Fruit fly (Drosophila melanogaster) whole organism, embryonic: ENCODE results near the gene CG43218.

Experiments used
- Asciz ChIP-seq: fragments of 200-800 bp; sonication (Bioruptor generic); optimal IDR thresholded peaks from 2 replicates; lab custom pipeline; 2017; ENCODE audit warnings: missing biosample characterization, mild to moderate bottlenecking, missing genetic modification characterization, missing genetic modification reagents
- Awh ChIP-seq: fragments of 200-800 bp; sonication (Bioruptor generic); IDR thresholded peaks from 2 replicates; pipeline ENCODE4, ENCODE4 v1.3.6; 2022; ENCODE audit warnings: missing biosample characterization, missing genetic modification characterization
- C15 ChIP-seq: fragments of 200-800 bp; sonication (Bioruptor generic); IDR thresholded peaks from 3 replicates; pipeline ENCODE4 v1.3.6; 2022; ENCODE audit warnings: missing biosample characterization, missing genetic modification characterization
- CG10209 ChIP-seq: fragments of 200-800 bp; sonication (Bioruptor generic); optimal IDR thresholded peaks from 3 replicates; lab custom pipeline; 2017; ENCODE audit warnings: missing biosample characterization, mild to moderate bottlenecking, missing genetic modification characterization, missing genetic modification reagents
- CG10321 ChIP-seq: fragments of 200-800 bp; sonication (Bioruptor generic); IDR thresholded peaks from 2 replicates; pipeline ENCODE4 v1.3.6; 2022; ENCODE audit warnings: missing biosample characterization, missing genetic modification characterization
- CG12071 ChIP-seq: fragments of 200-800 bp; sonication (Bioruptor generic); optimal IDR thresholded peaks from 3 replicates; lab custom pipeline; 2018; ENCODE audit warnings: missing biosample characterization, mild to moderate bottlenecking, missing genetic modification characterization
- CG12219 ChIP-seq: fragments of 200-800 bp; sonication (Bioruptor generic); optimal IDR thresholded peaks from 3 replicates; lab custom pipeline; 2018; ENCODE audit warnings: missing biosample characterization, mild to moderate bottlenecking, missing genetic modification characterization
- CG12744 ChIP-seq: fragments of 200-800 bp; sonication (Bioruptor generic); optimal IDR thresholded peaks from 2 replicates; lab custom pipeline; 2016; ENCODE audit warnings: missing biosample characterization, missing genetic modification characterization
- CG14667 ChIP-seq: fragments of 200-800 bp; sonication (Bioruptor generic); IDR thresholded peaks from 2 replicates; pipeline ENCODE4 v1.3.6; 2022; ENCODE audit warnings: missing biosample characterization, missing genetic modification characterization
- CG1603 ChIP-seq: fragments of 200-800 bp; sonication (Bioruptor generic); optimal IDR thresholded peaks from 2 replicates; lab custom pipeline; 2019; ENCODE audit warnings: missing biosample characterization, mild to moderate bottlenecking, missing genetic modification characterization, moderate library complexity
- CG16813 ChIP-seq: fragments of 200-800 bp; sonication (Bioruptor generic); IDR thresholded peaks from 3 replicates; pipeline ENCODE4 v1.3.6; 2022; ENCODE audit warnings: missing biosample characterization, missing genetic modification characterization; ENCODE audit not compliant: partially characterized antibody
- CG17359 ChIP-seq: fragments of 200-800 bp; sonication (Bioruptor generic); optimal IDR thresholded peaks from 3 replicates; lab custom pipeline; 2018; ENCODE audit warnings: missing biosample characterization, mild to moderate bottlenecking, missing genetic modification characterization, moderate library complexity
- CG17385 ChIP-seq: fragments of 200-800 bp; sonication (Bioruptor generic); optimal IDR thresholded peaks from 3 replicates; lab custom pipeline; 2018; ENCODE audit warnings: missing biosample characterization, mild to moderate bottlenecking, missing genetic modification characterization
- CG18476 ChIP-seq: fragments of 200-800 bp; sonication (Bioruptor generic); optimal IDR thresholded peaks from 2 replicates; lab custom pipeline; 2016; ENCODE audit warnings: missing biosample characterization, mild to moderate bottlenecking, missing genetic modification characterization
- CG2120 ChIP-seq: fragments of 200-800 bp; sonication (Bioruptor generic); optimal IDR thresholded peaks from 3 replicates; lab custom pipeline; 2016; ENCODE audit warnings: missing biosample characterization, missing genetic modification characterization
- CG2202 ChIP-seq: fragments of 200-800 bp; sonication (Bioruptor generic); optimal IDR thresholded peaks from 2 replicates; lab custom pipeline; 2018; ENCODE audit warnings: missing biosample characterization, mild to moderate bottlenecking, missing genetic modification characterization
- CG4707 ChIP-seq: fragments of 200-800 bp; sonication (Bioruptor generic); optimal IDR thresholded peaks from 2 replicates; lab custom pipeline; 2018; ENCODE audit warnings: missing biosample characterization, mild to moderate bottlenecking, missing genetic modification characterization, moderate library complexity
- CG4730 ChIP-seq: fragments of 200-800 bp; sonication (Bioruptor generic); IDR thresholded peaks from 2 replicates; pipeline ENCODE4 v1.3.6; 2022; ENCODE audit warnings: missing biosample characterization, missing genetic modification characterization
- CG6175 ChIP-seq: fragments of 200-800 bp; sonication (Bioruptor generic); IDR thresholded peaks from 3 replicates; pipeline ENCODE4 v1.3.6; 2022; ENCODE audit warnings: missing biosample characterization, missing genetic modification characterization
- CG6254 ChIP-seq: fragments of 200-800 bp; sonication (Bioruptor generic); optimal IDR thresholded peaks from 3 replicates; lab custom pipeline; 2017; ENCODE audit warnings: mild to moderate bottlenecking, missing biosample characterization, missing genetic modification reagents, missing genetic modification characterization
- CG6272 ChIP-seq: fragments of 200-800 bp; sonication (Bioruptor generic); IDR thresholded peaks from 2 replicates; pipeline ENCODE4 v1.3.6; 2022; ENCODE audit warnings: missing biosample characterization, missing genetic modification characterization
- CG7271 ChIP-seq: fragments of 200-800 bp; sonication (Bioruptor generic); optimal IDR thresholded peaks from 2 replicates; lab custom pipeline; 2018; ENCODE audit warnings: missing biosample characterization, mild to moderate bottlenecking, missing genetic modification characterization, moderate library complexity
- CG7556 ChIP-seq: fragments of 200-800 bp; sonication (Bioruptor generic); optimal IDR thresholded peaks from 2 replicates; lab custom pipeline; 2017; ENCODE audit warnings: missing biosample characterization, mild to moderate bottlenecking, missing genetic modification characterization
- CG7839 ChIP-seq: fragments of 200-800 bp; sonication (Bioruptor generic); optimal IDR thresholded peaks from 3 replicates; lab custom pipeline; 2018; ENCODE audit warnings: missing biosample characterization, mild to moderate bottlenecking, missing genetic modification characterization, moderate library complexity
- CG7928 ChIP-seq: fragments of 200-800 bp; sonication (Bioruptor generic); optimal IDR thresholded peaks from 2 replicates; lab custom pipeline; 2017; ENCODE audit warnings: missing biosample characterization, mild to moderate bottlenecking, missing genetic modification characterization
- CG8765 ChIP-seq: fragments of 200-800 bp; sonication (Bioruptor generic); IDR thresholded peaks from 2 replicates; pipeline ENCODE4 v1.3.6; 2022; ENCODE audit warnings: missing biosample characterization, missing genetic modification characterization
- Dek ChIP-seq: fragments of 200-800 bp; sonication (Bioruptor generic); optimal IDR thresholded peaks from 3 replicates; lab custom pipeline; 2019; ENCODE audit warnings: missing biosample characterization, mild to moderate bottlenecking, missing genetic modification characterization, moderate library complexity
- Hr78 ChIP-seq, 2 experiments: fragments of 200-800 bp in 1 of 2; fragments of >200 bp in 1 of 2; sonication (Bioruptor generic) in 1 of 2; optimal IDR thresholded peaks; 2 replicates each; lab custom pipeline; 2017 to 2019; ENCODE audit warnings: missing biosample characterization in 2 of 2, missing genetic modification characterization in 2 of 2, mild to moderate bottlenecking in 1 of 2, moderate library complexity in 1 of 2
- MBD-R2 ChIP-seq: fragments of 200-800 bp; sonication (Bioruptor generic); IDR thresholded peaks from 2 replicates; pipeline ENCODE4 v1.3.6; 2022; ENCODE audit warnings: missing biosample characterization, missing genetic modification characterization
- Ssrp ChIP-seq: fragments of 200-800 bp; sonication (Bioruptor generic); optimal IDR thresholded peaks from 2 replicates; lab custom pipeline; 2018; ENCODE audit warnings: missing biosample characterization, mild to moderate bottlenecking, missing genetic modification characterization, moderate library complexity
- Usf ChIP-seq: fragments of 200-800 bp; sonication (Bioruptor generic); optimal IDR thresholded peaks from 2 replicates; lab custom pipeline; 2017; ENCODE audit warnings: missing genotype, missing biosample characterization, missing genetic modification characterization
- Xbp1 ChIP-seq: fragments of 200-800 bp; sonication (Bioruptor generic); optimal IDR thresholded peaks from 3 replicates; lab custom pipeline; 2016; ENCODE audit warnings: missing biosample characterization, mild to moderate bottlenecking, missing genetic modification characterization
- bowl ChIP-seq: fragments of 200-800 bp; sonication (Bioruptor generic); IDR thresholded peaks from 2 replicates; pipeline ENCODE4 v1.3.6; 2022; ENCODE audit warnings: missing biosample characterization, missing genetic modification characterization
- cg ChIP-seq: fragments of 200-800 bp; sonication (Bioruptor generic); optimal IDR thresholded peaks from 3 replicates; lab custom pipeline; 2019; ENCODE audit warnings: missing biosample characterization, mild to moderate bottlenecking, missing genetic modification characterization, moderate library complexity
- corto ChIP-seq: fragments of 200-800 bp; sonication (Bioruptor generic); optimal IDR thresholded peaks from 2 replicates; lab custom pipeline; 2016; ENCODE audit warnings: missing biosample characterization, mild to moderate bottlenecking, missing genetic modification characterization, moderate library complexity
- crol ChIP-seq: fragments of 200-800 bp; sonication (Bioruptor generic); IDR thresholded peaks from 2 replicates; pipeline ENCODE4 v1.3.6; 2022; ENCODE audit warnings: missing biosample characterization, missing genetic modification characterization
- cwo ChIP-seq: fragments of 200-800 bp; sonication (Bioruptor generic); optimal IDR thresholded peaks from 3 replicates; lab custom pipeline; 2017; ENCODE audit warnings: missing biosample characterization, missing genetic modification characterization, mild to moderate bottlenecking, moderate library complexity, missing genetic modification reagents
- da ChIP-seq: fragments of 200-800 bp; sonication (Bioruptor generic); optimal IDR thresholded peaks from 2 replicates; lab custom pipeline; 2016; ENCODE audit warnings: missing biosample characterization, missing genetic modification characterization
- eve ChIP-seq, 2 experiments: fragments of >200 bp; optimal IDR thresholded peaks; 2 replicates each; lab custom pipeline; 2017; ENCODE audit warnings: missing biosample characterization in 2 of 2, missing genetic modification characterization in 2 of 2
- ewg ChIP-seq: fragments of 200-800 bp; sonication (Bioruptor generic); optimal IDR thresholded peaks from 3 replicates; lab custom pipeline; 2017; ENCODE audit warnings: mild to moderate bottlenecking, missing biosample characterization, missing genetic modification reagents, missing genetic modification characterization
- fd102C ChIP-seq: fragments of 200-800 bp; sonication (Bioruptor generic); optimal IDR thresholded peaks from 2 replicates; lab custom pipeline; 2018; ENCODE audit warnings: missing biosample characterization, mild to moderate bottlenecking, missing genetic modification characterization, moderate library complexity
- gcm2 ChIP-seq: fragments of 200-800 bp; sonication (Bioruptor generic); optimal IDR thresholded peaks from 2 replicates; lab custom pipeline; 2016; ENCODE audit warnings: missing biosample characterization, missing genetic modification characterization
- gem ChIP-seq: fragments of 200-800 bp; sonication (Bioruptor generic); optimal IDR thresholded peaks from 2 replicates; lab custom pipeline; 2019; ENCODE audit warnings: missing biosample characterization, mild to moderate bottlenecking, missing genetic modification characterization, moderate library complexity
- lilli ChIP-seq: fragments of 200-800 bp; sonication (Bioruptor generic); optimal IDR thresholded peaks from 3 replicates; lab custom pipeline; 2016; ENCODE audit warnings: missing biosample characterization, missing genetic modification characterization
- pan ChIP-seq, 4 experiments: fragments of >200 bp in 3 of 4; fragments of 200-800 bp in 1 of 4; sonication (Bioruptor generic) in 1 of 4; optimal IDR thresholded peaks in 3 of 4; IDR thresholded peaks in 1 of 4; 2 replicates each; pipeline versions ENCODE4 v1.3.6 to Lab custom; 2017 to 2022; ENCODE audit warnings: missing biosample characterization in 2 of 4, missing genetic modification characterization in 2 of 4, mixed read lengths in 1 of 4
- pita ChIP-seq: fragments of 200-800 bp; sonication (Bioruptor generic); optimal IDR thresholded peaks from 2 replicates; lab custom pipeline; 2017; ENCODE audit warnings: missing biosample characterization, mild to moderate bottlenecking, missing genetic modification characterization
- sd ChIP-seq: fragments of 200-800 bp; sonication (Bioruptor generic); optimal IDR thresholded peaks from 3 replicates; lab custom pipeline; 2018; ENCODE audit warnings: missing biosample characterization, mild to moderate bottlenecking, missing genetic modification characterization, moderate library complexity
- sens ChIP-seq: fragments of 200-800 bp; sonication (Bioruptor generic); peaks from one replicate; lab custom pipeline; 2016; ENCODE audit warnings: missing biosample characterization, missing genetic modification characterization
- shn ChIP-seq: fragments of 200-800 bp; sonication (Bioruptor generic); optimal IDR thresholded peaks from 3 replicates; lab custom pipeline; 2016; ENCODE audit warnings: missing biosample characterization, missing genetic modification characterization
- sim ChIP-seq: fragments of 200-800 bp; sonication (Bioruptor generic); IDR thresholded peaks from 2 replicates; pipeline ENCODE4 v1.3.6; 2022; ENCODE audit warnings: missing biosample characterization, missing genetic modification characterization

Gene CG43218

dm6 chr3L:21259257-21259656, 1.4 kb downstream of the CG43218 start (continued):
- no peak for TF ChIP-seq CG7556 (GFP tag; lab: Kevin White, UChicago)
- TF ChIP-seq sd (tag; lab: Kevin White, UChicago), result no peak
- TF ChIP-seq CG1603, result peak; percentile 57
- TF ChIP-seq CG10321 (GFP tag; lab: Robert Waterston, UW), result no peak
- peak; percentile 38 for TF ChIP-seq gem
- no peak for TF ChIP-seq CG2202 (tag; lab: Kevin White, UChicago)
- TF ChIP-seq CG6254, result peak; percentile 9
- TF ChIP-seq CG6175 (GFP tag; lab: Robert Waterston, UW), result no peak
- TF ChIP-seq CG14667 (GFP tag; lab: Robert Waterston, UW), result no peak
- TF ChIP-seq corto (GFP tag; lab: Kevin White, UChicago), result no peak
- TF ChIP-seq CG7271 (tag; lab: Kevin White, UChicago), result no peak
- TF ChIP-seq C15 (GFP tag; lab: Robert Waterston, UW), result no peak
- no peak for TF ChIP-seq cwo (GFP tag; lab: Kevin White, UChicago)
- TF ChIP-seq CG16813 (GFP tag; lab: Robert Waterston, UW), result no peak
- TF ChIP-seq CG12071, result peak; percentile 3
- no peak for TF ChIP-seq gcm2
- TF ChIP-seq Usf, result no peak
- TF ChIP-seq CG7928 (GFP tag; lab: Kevin White, UChicago), result no peak
- TF ChIP-seq Dek (tag; lab: Kevin White, UChicago), result no peak
- peak in 1 of 2 experiments; percentile 71 for TF ChIP-seq Hr78 (GFP tag; optimal IDR thresholded peaks at IDR 0.05; lab: Kevin White, UChicago)
- 0 out of 2 replicates have a peak, but pooled peaks have one; percentile 45 for TF ChIP-seq Awh
- TF ChIP-seq sim, result no peak
- no peak for TF ChIP-seq bowl (GFP tag; lab: Robert Waterston, UW)
- TF ChIP-seq ewg (GFP tag; lab: Kevin White, UChicago), result peak; percentile 32
- no peak for TF ChIP-seq fd102C
- no peak for TF ChIP-seq CG2120 (GFP tag; lab: Kevin White, UChicago)
- TF ChIP-seq pan (optimal IDR thresholded peaks at IDR 0.05; lab: Kevin White, UChicago), result no peak
- TF ChIP-seq pan (GFP tag; optimal IDR thresholded peaks at IDR 0.05 in 1 of 2, IDR thresholded peaks at IDR 0.05 in 1 of 2), result no peak
- no peak for TF ChIP-seq CG10209 (GFP tag; lab: Kevin White, UChicago)
- TF ChIP-seq Asciz (GFP tag; lab: Kevin White, UChicago), result peak; percentile 40
- TF ChIP-seq shn (GFP tag; lab: Kevin White, UChicago), result no peak
- no peak for TF ChIP-seq lilli
- TF ChIP-seq Xbp1, result peak; percentile 22
- TF ChIP-seq CG6272 (GFP tag; lab: Robert Waterston, UW), result no peak
- no peak for TF ChIP-seq da (GFP tag; lab: Kevin White, UChicago)
- TF ChIP-seq CG4730 (GFP tag; lab: Robert Waterston, UW), result 0 out of 2 replicates have a peak, but pooled peaks have one; percentile 8
- peak; percentile 86 for TF ChIP-seq sens
- no peak for TF ChIP-seq CG18476
- TF ChIP-seq crol (GFP tag; lab: Robert Waterston, UW), result peak; percentile 32; the same call in 1 of the 2 replicates
- peak; percentile 43 for TF ChIP-seq CG17359 (tag; lab: Kevin White, UChicago)
- TF ChIP-seq CG4707 (GFP tag; lab: Kevin White, UChicago), result peak; percentile 21
- TF ChIP-seq CG8765, result no peak
- no peak for TF ChIP-seq CG12744 (GFP tag; lab: Kevin White, UChicago)
- peak; percentile 9 for TF ChIP-seq Ssrp (tag; lab: Kevin White, UChicago)
- TF ChIP-seq CG17385 (GFP tag; lab: Kevin White, UChicago), result no peak
- TF ChIP-seq eve (GFP tag; optimal IDR thresholded peaks at IDR 0.05; lab: Kevin White, UChicago), result peak in 1 of 2 experiments; percentile 30
- peak; percentile 26 for TF ChIP-seq cg (GFP tag; lab: Kevin White, UChicago)
- TF ChIP-seq CG7839 (tag; lab: Kevin White, UChicago), result no peak
- peak; percentile 19 for TF ChIP-seq CG12219 (GFP tag; lab: Kevin White, UChicago)
- no peak for TF ChIP-seq pita
- TF ChIP-seq MBD-R2 (GFP tag; lab: Robert Waterston, UW), result no peak
